Fruit fly (Drosophila melanogaster): Measurements from ENCODE around the gene Kul.

Kul gene

DNA sequence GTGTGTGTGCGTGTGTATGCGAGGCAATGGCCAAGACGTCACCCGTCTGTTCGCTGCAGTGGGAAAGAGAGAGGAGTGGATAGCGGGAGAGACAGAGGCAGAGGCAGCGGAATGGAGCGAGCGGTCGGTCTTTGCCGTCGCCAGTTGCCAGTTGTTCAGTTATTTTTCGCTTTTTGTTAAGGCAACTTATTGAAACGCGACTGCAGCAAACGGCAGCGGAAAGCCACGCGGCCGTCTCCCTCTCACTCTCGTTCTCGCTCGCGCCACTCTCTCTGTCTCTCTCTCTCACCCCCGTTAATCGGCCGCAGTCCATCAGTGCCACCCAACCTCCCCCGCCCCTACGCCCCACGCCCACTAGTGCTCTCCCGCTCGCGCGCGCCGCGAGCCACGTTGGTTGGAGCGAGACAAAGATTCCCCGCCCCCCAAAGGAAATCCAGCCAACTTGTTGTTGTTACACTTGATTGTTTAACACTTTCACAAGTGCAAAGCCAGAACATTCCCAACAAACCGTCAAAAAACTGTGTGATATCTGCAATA, 47.2 kb downstream of the Kul start (continued):
- TF ChIP-seq seq (GFP tag; IDR thresholded peaks at IDR 0.05) (peak; percentile 77), CG18262 (tag; optimal IDR thresholded peaks at IDR 0.05) (no peak), CG16863 (GFP tag; optimal IDR thresholded peaks at IDR 0.05) (no peak), grau (tag; optimal IDR thresholded peaks at IDR 0.05) (no peak), CG31441 (GFP tag; IDR thresholded peaks at IDR 0.05) (no peak), CG17829 (tag; optimal IDR thresholded peaks at IDR 0.05) (no peak), amos (GFP tag; IDR thresholded peaks at IDR 0.05; ENCODE audit: partially characterized antibody) (peak; percentile 29; the same call in 1 of the 2 replicates), nom (GFP tag; optimal IDR thresholded peaks at IDR 0.05) (peak; percentile 75), CG30431 (GFP tag; optimal IDR thresholded peaks at IDR 0.05) (no peak), CG4282 (GFP tag; optimal IDR thresholded peaks at IDR 0.05) (no peak), E2f2 (GFP tag; IDR thresholded peaks at IDR 0.05) (0 out of 2 replicates have a peak, but pooled peaks have one; percentile 20), sna (GFP tag; IDR thresholded peaks at IDR 0.05; ENCODE audit: partially characterized antibody) (peak; percentile 47), Dbx (GFP tag; IDR thresholded peaks at IDR 0.05) (peak; percentile 55; the same call in 1 of the 3 replicates), D (optimal IDR thresholded peaks at IDR 0.05) (no peak), D (GFP tag; optimal IDR thresholded peaks at IDR 0.05) (peak; percentile 8), Hsf (GFP tag; optimal IDR thresholded peaks at IDR 0.05) (no peak), unpg (GFP tag; optimal IDR thresholded peaks at IDR 0.05) (no peak), CG18599 (GFP tag; optimal IDR thresholded peaks at IDR 0.05) (peak; percentile 69), CG13296 (GFP tag; optimal IDR thresholded peaks at IDR 0.05) (peak; percentile 27), CG6791 (GFP tag; IDR thresholded peaks at IDR 0.05; ENCODE audit: partially characterized antibody) (no peak; the same call in 2 of the 3 replicates), CG33557 (GFP tag; optimal IDR thresholded peaks at IDR 0.05) (no peak), CG15479 (GFP tag; optimal IDR thresholded peaks at IDR 0.05) (no peak), CG10565 (GFP tag; optimal IDR thresholded peaks at IDR 0.05) (no peak), Rfx (GFP tag; IDR thresholded peaks at IDR 0.05) (peak; percentile 22; the same call in 1 of the 2 replicates), CG11695 (GFP tag; IDR thresholded peaks at IDR 0.05) (0 out of 3 replicates have a peak, but pooled peaks have one; percentile 23), CG9817 (tag; optimal IDR thresholded peaks at IDR 0.05) (no peak), Mes4 (GFP tag; optimal IDR thresholded peaks at IDR 0.05) (no peak), wdn (GFP tag; IDR thresholded peaks at IDR 0.05) (0 out of 2 replicates have a peak, but pooled peaks have one; percentile 18), CG18764 (GFP tag; optimal IDR thresholded peaks at IDR 0.05) (no peak), bsh (GFP tag; optimal IDR thresholded peaks at IDR 0.05) (peak in 1 of 2 experiments; percentile 40), lab (GFP tag; optimal IDR thresholded peaks at IDR 0.05) (peak; percentile 80), hkb (optimal IDR thresholded peaks at IDR 0.05) (no peak), hkb (GFP tag; IDR thresholded peaks at IDR 0.05) (peak; percentile 44; the same call in 1 of the 2 replicates), scrt (GFP tag; optimal IDR thresholded peaks at IDR 0.05) (peak; percentile 80), pros (GFP tag; optimal IDR thresholded peaks at IDR 0.05) (peak; percentile 69), grn (GFP tag; optimal IDR thresholded peaks at IDR 0.05) (peak; percentile 82), CG3995 (GFP tag; optimal IDR thresholded peaks at IDR 0.05) (no peak), CG34376 (GFP tag; optimal IDR thresholded peaks at IDR 0.05) (peak; percentile 66), caup (GFP tag; optimal IDR thresholded peaks at IDR 0.05; ENCODE audit: severe bottlenecking) (peak; percentile 18), CG16815 (GFP tag; optimal IDR thresholded peaks at IDR 0.05) (no peak), dmrt11E (tag; optimal IDR thresholded peaks at IDR 0.05) (no peak), Deaf1 (tag; optimal IDR thresholded peaks at IDR 0.05) (peak; percentile 63), stc (GFP tag; IDR thresholded peaks at IDR 0.05) (peak; percentile 31; the same call in 1 of the 2 replicates), BtbVII (GFP tag; optimal IDR thresholded peaks at IDR 0.05) (peak; percentile 62), CG11398 (GFP tag; optimal IDR thresholded peaks at IDR 0.05) (no peak), p53 (GFP tag; optimal IDR thresholded peaks at IDR 0.05) (no peak), ERR (GFP tag; optimal IDR thresholded peaks at IDR 0.05) (peak; percentile 30), Meics (GFP tag; optimal IDR thresholded peaks at IDR 0.05) (no peak), H2.0 (GFP tag; IDR thresholded peaks at IDR 0.05) (no peak), aop (GFP tag; IDR thresholded peaks at IDR 0.05) (no peak)

Data from whole organism, embryonic.